Fruit fly (Drosophila melanogaster) whole organism, adult: ENCODE measurements around the gene CG12099.

Experiments
- CG11617 ChIP-seq: fragments of 200-800 bp; sonication (Bioruptor generic); optimal IDR thresholded peaks from 2 replicates; lab custom pipeline; 2017; ENCODE audit warnings: mild to moderate bottlenecking, missing biosample characterization, missing genetic modification reagents, missing genetic modification characterization
- CG12768 ChIP-seq: fragments of 200-800 bp; sonication (Bioruptor generic); optimal IDR thresholded peaks from 2 replicates; lab custom pipeline; 2017; ENCODE audit warnings: missing biosample characterization, missing genetic modification characterization, mild to moderate bottlenecking, moderate library complexity, missing genetic modification reagents
- CG14711 ChIP-seq: fragments of 200-800 bp; sonication (Bioruptor generic); optimal IDR thresholded peaks from 2 replicates; lab custom pipeline; 2018; ENCODE audit warnings: missing biosample characterization, mild to moderate bottlenecking, missing genetic modification characterization, moderate library complexity
- CG1620 ChIP-seq: fragments of 200-800 bp; sonication (Bioruptor generic); optimal IDR thresholded peaks from 2 replicates; lab custom pipeline; 2016; ENCODE audit warnings: missing biosample characterization, missing genetic modification characterization
- CG33017 ChIP-seq: fragments of 200-800 bp; sonication (Bioruptor generic); optimal IDR thresholded peaks from 2 replicates; lab custom pipeline; 2018; ENCODE audit warnings: missing biosample characterization, mild to moderate bottlenecking, missing genetic modification characterization, moderate library complexity
- CG5204 ChIP-seq: fragments of 200-800 bp; sonication (Bioruptor generic); optimal IDR thresholded peaks from 2 replicates; lab custom pipeline; 2016; ENCODE audit warnings: missing biosample characterization, missing genetic modification characterization
- CG7045 ChIP-seq: fragments of 200-800 bp; sonication (Bioruptor generic); optimal IDR thresholded peaks from 2 replicates; lab custom pipeline; 2017; ENCODE audit warnings: missing biosample characterization, mild to moderate bottlenecking, missing genetic modification characterization
- CG7101 ChIP-seq: fragments of 200-800 bp; sonication (Bioruptor generic); optimal IDR thresholded peaks from 2 replicates; lab custom pipeline; 2018; ENCODE audit warnings: missing biosample characterization, mild to moderate bottlenecking, missing genetic modification characterization, moderate library complexity
- Clk ChIP-seq: fragments of 200-800 bp; sonication (Bioruptor generic); optimal IDR thresholded peaks from 2 replicates; lab custom pipeline; 2017; ENCODE audit warnings: missing biosample characterization, missing genetic modification characterization
- Crg-1 ChIP-seq: fragments of 200-800 bp; sonication (Bioruptor generic); optimal IDR thresholded peaks from 2 replicates; lab custom pipeline; 2016; ENCODE audit warnings: missing biosample characterization, missing genetic modification characterization
- Hr96 ChIP-seq: fragments of 200-800 bp; sonication (Bioruptor generic); optimal IDR thresholded peaks from 2 replicates; lab custom pipeline; 2016; ENCODE audit warnings: missing biosample characterization, missing genetic modification characterization
- Mnt ChIP-seq: fragments of 200-800 bp; sonication (Bioruptor generic); optimal IDR thresholded peaks from 2 replicates; lab custom pipeline; 2016; ENCODE audit warnings: missing biosample characterization, mild to moderate bottlenecking, missing genetic modification characterization
- bab1 ChIP-seq: fragments of 200-800 bp; sonication (Bioruptor generic); optimal IDR thresholded peaks from 3 replicates; lab custom pipeline; 2019; ENCODE audit warnings: missing biosample characterization, mild to moderate bottlenecking, missing genetic modification characterization, moderate library complexity
- cic ChIP-seq: fragments of 200-800 bp; sonication (Bioruptor generic); optimal IDR thresholded peaks from 2 replicates; lab custom pipeline; 2017; ENCODE audit warnings: missing biosample characterization, mild to moderate bottlenecking, missing genetic modification characterization, moderate library complexity
- cnc ChIP-seq, 2 experiments: fragments of >200 bp; optimal IDR thresholded peaks; 2 replicates each; lab custom pipeline; 2017
- kay ChIP-seq: fragments of 200-800 bp; sonication (Bioruptor generic); peaks from one replicate; lab custom pipeline; 2016; ENCODE audit warnings: missing biosample characterization, missing genetic modification characterization, borderline replicate concordance
- ovo ChIP-seq: fragments of 200-800 bp; sonication (Bioruptor generic); optimal IDR thresholded peaks from 2 replicates; lab custom pipeline; 2016; ENCODE audit warnings: missing biosample characterization, missing genetic modification characterization
- pad ChIP-seq: fragments of 200-800 bp; sonication (Bioruptor generic); optimal IDR thresholded peaks from 3 replicates; lab custom pipeline; 2017; ENCODE audit warnings: missing biosample characterization, missing genetic modification characterization, mild to moderate bottlenecking, moderate library complexity, missing genetic modification reagents
- tj ChIP-seq: fragments of 200-800 bp; sonication (Bioruptor generic); optimal IDR thresholded peaks from 3 replicates; lab custom pipeline; 2017; ENCODE audit warnings: missing biosample characterization, mild to moderate bottlenecking, missing genetic modification characterization, moderate library complexity
- toe ChIP-seq: fragments of 200-800 bp; sonication (Bioruptor generic); optimal IDR thresholded peaks from 2 replicates; lab custom pipeline; 2016; ENCODE audit warnings: missing biosample characterization, missing genetic modification characterization

CG12099 gene

DNA sequence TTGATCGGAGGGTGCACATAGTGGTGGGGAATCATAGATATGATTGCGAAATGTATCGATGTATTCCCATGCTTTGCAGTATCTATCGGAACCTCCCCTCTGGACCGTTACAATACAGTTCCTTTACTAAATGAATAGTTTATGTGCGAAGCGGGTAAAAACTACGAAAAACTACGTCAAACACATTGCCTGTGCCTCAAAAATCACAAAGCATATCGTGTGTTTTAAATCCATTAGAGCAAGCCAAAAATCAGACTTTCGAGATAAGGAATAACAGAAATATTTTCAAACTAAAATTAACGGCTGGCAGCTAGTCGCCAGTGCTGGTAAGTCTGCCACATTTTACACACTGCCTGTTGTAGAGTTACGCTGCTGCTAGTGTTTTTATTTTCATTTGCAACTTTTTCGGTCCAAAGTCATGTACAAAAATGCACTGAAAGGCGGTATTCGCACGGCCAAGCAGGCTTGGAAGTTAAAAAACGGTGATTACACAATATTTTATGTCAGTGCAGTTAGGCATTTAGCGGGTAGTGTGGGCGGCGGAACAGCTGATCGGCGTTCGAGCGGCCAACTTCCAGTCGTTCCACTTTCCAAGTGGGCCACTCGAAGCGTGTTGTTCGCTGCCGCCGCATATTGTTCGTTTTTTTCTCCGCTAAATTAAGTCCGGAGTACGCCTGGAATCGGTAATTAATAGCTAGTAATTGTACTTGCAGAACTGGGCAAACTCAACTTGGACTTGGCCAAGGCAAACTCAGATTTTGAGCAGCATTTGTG, 40.8 kb downstream of the CG12099 start:
- TF ChIP-seq kay: no peak
- peak; percentile 65 for TF ChIP-seq CG5204 (GFP tag; lab: Kevin White, UChicago)
- no peak for TF ChIP-seq CG33017
- TF ChIP-seq Clk (GFP tag; lab: Kevin White, UChicago): peak; percentile 61
- TF ChIP-seq toe (GFP tag; lab: Kevin White, UChicago): peak; percentile 55
- TF ChIP-seq ovo (GFP tag; lab: Kevin White, UChicago): peak; percentile 65
- peak; percentile 75 for TF ChIP-seq Crg-1 (GFP tag; lab: Kevin White, UChicago)
- peak; percentile 60 for TF ChIP-seq CG7101
- TF ChIP-seq tj (GFP tag; lab: Kevin White, UChicago): peak; percentile 13
- TF ChIP-seq CG11617 (GFP tag; lab: Kevin White, UChicago): peak; percentile 62
- peak; percentile 50 for TF ChIP-seq Mnt
- TF ChIP-seq cic (GFP tag; lab: Kevin White, UChicago): no peak
- TF ChIP-seq CG14711: peak; percentile 99
- peak; percentile 98 for TF ChIP-seq pad (GFP tag; lab: Kevin White, UChicago)
- peak; percentile 81 for TF ChIP-seq CG1620 (GFP tag; lab: Kevin White, UChicago)
- peak; percentile 3 for TF ChIP-seq bab1 (GFP tag; lab: Kevin White, UChicago)
- peak; percentile 68 for TF ChIP-seq Hr96 (GFP tag; lab: Kevin White, UChicago)
- TF ChIP-seq CG12768 (GFP tag; lab: Kevin White, UChicago): no peak
- no peak for TF ChIP-seq CG7045
- TF ChIP-seq cnc (optimal IDR thresholded peaks at IDR 0.05; lab: Kevin White, UChicago): no peak

DNA sequence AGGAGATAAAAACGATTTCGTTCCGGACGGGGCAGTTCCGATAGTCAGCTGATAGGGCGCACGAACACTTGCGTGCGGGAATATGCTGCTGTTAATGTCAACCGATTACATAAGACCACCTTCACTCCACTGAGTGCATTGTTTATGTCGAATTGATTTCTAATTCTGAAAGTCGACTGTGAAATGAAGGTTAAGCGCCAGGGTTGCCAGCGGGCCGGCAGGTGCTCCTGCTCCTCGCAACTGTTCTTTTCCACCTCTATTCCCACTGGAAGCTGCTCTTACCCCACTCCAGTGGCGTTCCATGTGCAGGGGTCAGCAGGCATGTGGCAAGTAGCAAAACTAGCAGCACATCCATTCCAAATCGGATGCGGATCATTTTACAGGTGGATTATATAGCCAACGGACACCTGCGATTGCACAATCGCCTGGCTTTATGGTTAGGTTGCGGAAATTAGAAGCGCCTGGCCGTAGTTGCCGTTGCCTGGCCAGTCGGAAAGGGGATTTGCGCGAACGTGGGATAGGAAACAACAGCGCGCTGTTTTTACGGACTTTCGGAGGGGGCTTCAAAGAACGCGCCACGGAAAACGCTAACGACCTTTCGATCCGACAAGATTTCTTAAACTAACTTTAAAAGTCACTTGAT, 41.5 kb downstream of the CG12099 start, which contains the start of gene cue:
TSS of gene cue (minus strand) at position 641 of the 643 bp plus-strand sequence.
- no peak for TF ChIP-seq cnc (optimal IDR thresholded peaks at IDR 0.05; lab: Kevin White, UChicago)
- TF ChIP-seq CG1620 (GFP tag; lab: Kevin White, UChicago): no peak
- TF ChIP-seq CG7045: no peak
- no peak for TF ChIP-seq Clk (GFP tag; lab: Kevin White, UChicago)
- TF ChIP-seq pad (GFP tag; lab: Kevin White, UChicago): no peak
- peak; percentile 13 for TF ChIP-seq CG12768 (GFP tag; lab: Kevin White, UChicago)
- no peak for TF ChIP-seq cic (GFP tag; lab: Kevin White, UChicago)
- TF ChIP-seq bab1 (GFP tag; lab: Kevin White, UChicago): no peak
- TF ChIP-seq Hr96 (GFP tag; lab: Kevin White, UChicago): no peak
- no peak for TF ChIP-seq Crg-1 (GFP tag; lab: Kevin White, UChicago)
- TF ChIP-seq toe (GFP tag; lab: Kevin White, UChicago): peak; percentile 0
- TF ChIP-seq CG33017: no peak
- TF ChIP-seq tj (GFP tag; lab: Kevin White, UChicago): peak; percentile 43
- no peak for TF ChIP-seq CG11617 (GFP tag; lab: Kevin White, UChicago)
- no peak for TF ChIP-seq CG7101
- no peak for TF ChIP-seq CG5204 (GFP tag; lab: Kevin White, UChicago)
- TF ChIP-seq CG14711: peak; percentile 74
- TF ChIP-seq kay: no peak
- no peak for TF ChIP-seq Mnt
- peak; percentile 24 for TF ChIP-seq ovo (GFP tag; lab: Kevin White, UChicago)

DNA sequence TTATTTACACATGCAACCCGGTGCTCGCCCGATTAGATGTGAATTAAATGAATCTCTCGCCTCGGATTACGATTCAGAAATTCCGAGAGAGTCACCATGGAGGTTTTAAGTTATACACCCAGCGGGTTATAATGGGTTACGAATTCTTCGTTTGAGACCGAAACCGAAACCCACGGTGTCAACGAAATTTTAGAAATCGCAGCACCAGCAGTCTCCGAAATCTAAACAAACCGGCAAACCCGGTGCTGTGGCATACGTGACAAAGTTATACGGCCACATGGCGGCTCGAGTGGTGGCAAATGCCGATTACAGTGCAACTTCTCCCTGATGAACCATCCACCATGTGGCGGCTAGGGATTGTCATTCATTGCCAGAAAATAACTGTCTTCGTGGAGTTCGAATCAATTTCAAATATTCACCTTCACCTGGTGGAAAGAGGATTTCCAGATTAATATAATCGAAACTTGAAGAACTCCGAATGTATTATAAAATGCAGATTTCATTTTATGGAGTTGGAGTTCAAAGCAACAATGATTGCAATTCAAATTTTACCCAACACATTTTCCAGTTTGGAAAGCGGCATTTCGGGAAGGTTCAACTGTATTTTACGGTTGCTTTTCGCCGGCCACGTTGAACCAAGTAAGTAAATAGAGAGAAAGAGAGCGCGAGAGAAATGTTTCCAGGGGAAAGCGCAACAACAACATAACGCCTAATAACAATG, 42.3 kb downstream of the CG12099 start:
- TF ChIP-seq CG1620 (GFP tag; lab: Kevin White, UChicago): no peak
- peak; percentile 91 for TF ChIP-seq tj (GFP tag; lab: Kevin White, UChicago)
- no peak for TF ChIP-seq ovo (GFP tag; lab: Kevin White, UChicago)
- peak; percentile 52 for TF ChIP-seq CG11617 (GFP tag; lab: Kevin White, UChicago)
- TF ChIP-seq CG7101: peak; percentile 60
- no peak for TF ChIP-seq CG12768 (GFP tag; lab: Kevin White, UChicago)
- TF ChIP-seq cnc (optimal IDR thresholded peaks at IDR 0.05; lab: Kevin White, UChicago): no peak
- TF ChIP-seq pad (GFP tag; lab: Kevin White, UChicago): no peak
- no peak for TF ChIP-seq cic (GFP tag; lab: Kevin White, UChicago)
- TF ChIP-seq Hr96 (GFP tag; lab: Kevin White, UChicago): peak; percentile 35
- no peak for TF ChIP-seq toe (GFP tag; lab: Kevin White, UChicago)
- peak; percentile 26 for TF ChIP-seq CG7045
- peak; percentile 21 for TF ChIP-seq CG5204 (GFP tag; lab: Kevin White, UChicago)
- peak; percentile 34 for TF ChIP-seq CG14711
- no peak for TF ChIP-seq Clk (GFP tag; lab: Kevin White, UChicago)
- TF ChIP-seq CG33017: peak; percentile 46
- peak; percentile 10 for TF ChIP-seq Mnt
- peak; percentile 36 for TF ChIP-seq Crg-1 (GFP tag; lab: Kevin White, UChicago)
- peak; percentile 82 for TF ChIP-seq bab1 (GFP tag; lab: Kevin White, UChicago)
- no peak for TF ChIP-seq kay
